Fruit fly (Drosophila melanogaster): ENCODE data around the gene CG15169.
A peak's percentile ranks its signal among the peaks of the same experiment; 100 is the strongest.

Gene CG15169

dm6 chr2L:19019160-19019592 lies 28.4 kb downstream of the CG15169 start (continued):
- TF ChIP-seq Meics (GFP tag; optimal IDR thresholded peaks at IDR 0.05) (peak; percentile 73), CG14710 (tag; optimal IDR thresholded peaks at IDR 0.05) (peak; percentile 35), CG10979 (tag; optimal IDR thresholded peaks at IDR 0.05) (peak; percentile 22), dysf (GFP tag; IDR thresholded peaks at IDR 0.05) (0 out of 3 replicates have a peak, but pooled peaks have one; percentile 32), Nf-YC (tag; optimal IDR thresholded peaks at IDR 0.05) (peak; percentile 14), mld (GFP tag; IDR thresholded peaks at IDR 0.05; ENCODE audit: partially characterized antibody) (no peak), zfh1 (GFP tag; IDR thresholded peaks at IDR 0.05) (no peak), CG13424 (tag; optimal IDR thresholded peaks at IDR 0.05) (peak; percentile 43), Sry-β (GFP tag; optimal IDR thresholded peaks at IDR 0.05) (no peak), mirr (GFP tag; optimal IDR thresholded peaks at IDR 0.05) (no peak), gcm2 (GFP tag; optimal IDR thresholded peaks at IDR 0.05) (no peak), CG15269 (tag; optimal IDR thresholded peaks at IDR 0.05) (peak; percentile 44), CG3995 (GFP tag; optimal IDR thresholded peaks at IDR 0.05) (no peak), zen (tag; optimal IDR thresholded peaks at IDR 0.05) (no peak), D (optimal IDR thresholded peaks at IDR 0.05) (no peak), D (GFP tag; optimal IDR thresholded peaks at IDR 0.05) (no peak), CG17361 (GFP tag; IDR thresholded peaks at IDR 0.05) (peak; percentile 70; the same call in 2 of the 3 replicates), CG5180 (GFP tag; optimal IDR thresholded peaks at IDR 0.05) (peak; percentile 10), CG16815 (GFP tag; optimal IDR thresholded peaks at IDR 0.05) (peak; percentile 7), CG6791 (GFP tag; IDR thresholded peaks at IDR 0.05; ENCODE audit: partially characterized antibody) (no peak), pzg (GFP tag; optimal IDR thresholded peaks at IDR 0.05) (no peak), CG7271 (tag; optimal IDR thresholded peaks at IDR 0.05) (no peak), CG11456 (GFP tag; IDR thresholded peaks at IDR 0.05) (no peak), CG8924 (tag; optimal IDR thresholded peaks at IDR 0.05) (peak; percentile 28), fd96Cb (tag; optimal IDR thresholded peaks at IDR 0.05) (peak; percentile 15), Abd-B (GFP tag; optimal IDR thresholded peaks at IDR 0.05) (no peak), nerfin-2 (GFP tag; IDR thresholded peaks at IDR 0.05; ENCODE audit: partially characterized antibody) (no peak), HHEX (GFP tag; optimal IDR thresholded peaks at IDR 0.05) (peak; percentile 52), Gsc (GFP tag; IDR thresholded peaks at IDR 0.05) (no peak), sd (tag; optimal IDR thresholded peaks at IDR 0.05) (no peak), CG15073 (GFP tag; optimal IDR thresholded peaks at IDR 0.05) (no peak), Sox102F (GFP tag; optimal IDR thresholded peaks at IDR 0.05) (peak; percentile 5), CG32772 (GFP tag; IDR thresholded peaks at IDR 0.05) (no peak), esg (GFP tag; conservative IDR thresholded peaks at IDR 0.05) (no peak), hb (GFP tag; IDR thresholded peaks at IDR 0.05; ENCODE audit: partially characterized antibody) (no peak), HLH54F (GFP tag; optimal IDR thresholded peaks at IDR 0.05) (peak; percentile 28), toy (GFP tag; IDR thresholded peaks at IDR 0.05) (no peak), CG15479 (GFP tag; optimal IDR thresholded peaks at IDR 0.05) (no peak), CG10543 (GFP tag; optimal IDR thresholded peaks at IDR 0.05) (no peak), CG3281 (GFP tag; optimal IDR thresholded peaks at IDR 0.05) (peak; percentile 45), Ets65A (GFP tag) (peak; percentile 53), inv (GFP tag; IDR thresholded peaks at IDR 0.05; ENCODE audit: partially characterized antibody) (no peak), CG9215 (GFP tag; IDR thresholded peaks at IDR 0.05) (peak; percentile 33; the same call in 1 of the 2 replicates), Hmr (GFP tag; optimal IDR thresholded peaks at IDR 0.05) (peak; percentile 54), fd3F (GFP tag; optimal IDR thresholded peaks at IDR 0.05) (no peak), CG1233 (GFP tag; optimal IDR thresholded peaks at IDR 0.05) (peak; percentile 37), CG12769 (tag; optimal IDR thresholded peaks at IDR 0.05) (peak; percentile 3), ewg (GFP tag; optimal IDR thresholded peaks at IDR 0.05) (no peak), dpn (GFP tag; optimal IDR thresholded peaks at IDR 0.05) (peak in 1 of 2 experiments; percentile 18), jing (GFP tag; optimal IDR thresholded peaks at IDR 0.05) (no peak)

All from whole organism, embryonic.